Worm (Caenorhabditis elegans) whole organism, L1 larva: Measurements from ENCODE around the gene nspb-12.

Experiments
- C16A3.4 ChIP-seq: fragments of 150-350 bp; optimal IDR thresholded peaks from 2 replicates; lab custom pipeline; 2014; ENCODE audit warnings: missing biosample characterization, missing genetic modification characterization
- C34B4.2 ChIP-seq: sonication (generic microtip); optimal IDR thresholded peaks from 2 replicates; lab custom pipeline; 2017; ENCODE audit warnings: mild to moderate bottlenecking, missing genetic modification characterization, missing compliant biosample characterization
- F16B12.6 ChIP-seq: fragments of 150-350 bp; optimal IDR thresholded peaks from 2 replicates; lab custom pipeline; 2014; ENCODE audit warnings: missing biosample characterization, missing genetic modification characterization
- Y116A8C.19 ChIP-seq: sonication (generic microtip); optimal IDR thresholded peaks from 2 replicates; lab custom pipeline; 2016; ENCODE audit warnings: missing compliant biosample characterization, missing genetic modification characterization, borderline replicate concordance
- aha-1 ChIP-seq: fragments of 150-350 bp; optimal IDR thresholded peaks from 2 replicates; lab custom pipeline; 2014; ENCODE audit warnings: missing biosample characterization, missing genetic modification characterization
- alr-1 ChIP-seq: fragments of 200-800 bp; sonication (Bioruptor generic); optimal IDR thresholded peaks from 2 replicates; lab custom pipeline; 2018; ENCODE audit warnings: borderline replicate concordance, mild to moderate bottlenecking, missing genetic modification characterization, missing compliant biosample characterization
- ceh-82 ChIP-seq, 3 experiments: fragments of 150-350 bp in 1 of 3; sonication (generic microtip) in 2 of 3; optimal IDR thresholded peaks; 2 replicates each; lab custom pipeline; 2014 to 2017; ENCODE audit warnings: missing biosample characterization in 3 of 3, missing genetic modification characterization in 3 of 3
- ceh-88 ChIP-seq: fragments of 200-800 bp; sonication (Bioruptor generic); IDR thresholded peaks from 2 replicates; pipeline ENCODE4 v1.3.6; 2022; ENCODE audit warnings: missing genetic modification characterization, missing compliant biosample characterization
- ceh-90 ChIP-seq: sonication (generic microtip); optimal IDR thresholded peaks from 2 replicates; lab custom pipeline; 2016; ENCODE audit warnings: missing genetic modification characterization, missing compliant biosample characterization
- ces-1 ChIP-seq: fragments of 150-350 bp; optimal IDR thresholded peaks from 2 replicates; lab custom pipeline; 2014; ENCODE audit warnings: missing biosample characterization, missing genetic modification reagents, missing genetic modification characterization
- dsc-1 ChIP-seq: sonication (generic microtip); optimal IDR thresholded peaks from 2 replicates; lab custom pipeline; 2016; ENCODE audit warnings: mild to moderate bottlenecking, missing genetic modification characterization, missing compliant biosample characterization
- efl-1 ChIP-seq, 4 experiments: fragments of 150-350 bp; optimal IDR thresholded peaks in 3 of 4; peaks in 1 of 4; 1 replicate in 1 of 4; 2 replicates in 3 of 4; lab custom pipeline; 2014; ENCODE audit warnings: missing biosample characterization in 2 of 4, missing genetic modification characterization in 2 of 4, missing genetic modification reagents in 2 of 4
- elt-2 ChIP-seq: sonication (generic microtip); optimal IDR thresholded peaks from 2 replicates; lab custom pipeline; 2016; ENCODE audit warnings: missing genetic modification characterization, mild to moderate bottlenecking, inconsistent platforms, missing compliant biosample characterization, missing genetic modification reagents
- ets-5 ChIP-seq: fragments of 200-800 bp; sonication (Bioruptor generic); IDR thresholded peaks from 2 replicates; pipeline ENCODE4 v1.3.6; 2022; ENCODE audit warnings: missing genetic modification characterization, missing compliant biosample characterization
- fkh-8 ChIP-seq: sonication (generic microtip); optimal IDR thresholded peaks from 2 replicates; lab custom pipeline; 2016; ENCODE audit warnings: mild to moderate bottlenecking, missing genetic modification characterization, missing compliant biosample characterization
- grh-1 ChIP-seq: fragments of 200-800 bp; sonication (Bioruptor generic); IDR thresholded peaks from 2 replicates; pipeline ENCODE4 v1.3.6; 2022; ENCODE audit warnings: missing genetic modification reagents, missing genetic modification characterization, missing compliant biosample characterization
- hlh-4 ChIP-seq: sonication (generic microtip); optimal IDR thresholded peaks from 2 replicates; lab custom pipeline; 2016; ENCODE audit warnings: mild to moderate bottlenecking, missing genetic modification characterization, missing compliant biosample characterization
- irx-1 ChIP-seq: sonication (generic microtip); optimal IDR thresholded peaks from 2 replicates; lab custom pipeline; 2016; ENCODE audit warnings: missing genetic modification characterization, missing compliant biosample characterization
- isw-1 ChIP-seq: fragments of 200-800 bp; sonication (Bioruptor generic); IDR thresholded peaks from 2 replicates; pipeline ENCODE4 v1.3.6; 2022; ENCODE audit warnings: missing genetic modification characterization, missing compliant biosample characterization
- lin-13 ChIP-seq: fragments of 150-350 bp; optimal IDR thresholded peaks from 2 replicates; lab custom pipeline; 2014; ENCODE audit warnings: missing biosample characterization, missing genetic modification reagents, missing genetic modification characterization
- lin-39 ChIP-seq: fragments of 150-350 bp; optimal IDR thresholded peaks from 2 replicates; lab custom pipeline; 2014; ENCODE audit warnings: missing biosample characterization, missing genetic modification reagents, missing genetic modification characterization
- lir-3 ChIP-seq: sonication (generic microtip); optimal IDR thresholded peaks from 2 replicates; lab custom pipeline; 2016; ENCODE audit warnings: mild to moderate bottlenecking, missing genetic modification characterization, moderate library complexity, missing compliant biosample characterization; ENCODE audit not compliant: poor library complexity
- lsy-2 ChIP-seq, 2 experiments: fragments of 150-350 bp; optimal IDR thresholded peaks; 2 replicates each; lab custom pipeline; 2014; ENCODE audit warnings: missing biosample characterization in 2 of 2, missing genetic modification characterization in 2 of 2
- mep-1 ChIP-seq: fragments of 150-350 bp; optimal IDR thresholded peaks from 2 replicates; lab custom pipeline; 2014; ENCODE audit warnings: missing biosample characterization, missing genetic modification characterization
- nhr-12 ChIP-seq: sonication (generic microtip); optimal IDR thresholded peaks from 2 replicates; lab custom pipeline; 2017; ENCODE audit warnings: missing biosample characterization, missing genetic modification characterization
- nhr-19 ChIP-seq: fragments of 200-800 bp; sonication (Bioruptor generic); conservative IDR thresholded peaks from 2 replicates; pipeline ENCODE4 v1.3.6; 2022; ENCODE audit warnings: missing genetic modification characterization, missing compliant biosample characterization
- nhr-20 ChIP-seq: sonication (generic microtip); optimal IDR thresholded peaks from 2 replicates; lab custom pipeline; 2016; ENCODE audit warnings: mild to moderate bottlenecking, missing genetic modification characterization, missing compliant biosample characterization
- nhr-28 ChIP-seq: fragments of 150-350 bp; optimal IDR thresholded peaks from 2 replicates; lab custom pipeline; 2014; ENCODE audit warnings: missing biosample characterization, missing genetic modification characterization
- nhr-47 ChIP-seq: sonication (generic microtip); optimal IDR thresholded peaks from 2 replicates; lab custom pipeline; 2016; ENCODE audit warnings: mild to moderate bottlenecking, missing genetic modification characterization, moderate library complexity, missing compliant biosample characterization
- nhr-71 ChIP-seq: sonication (generic microtip); optimal IDR thresholded peaks from 2 replicates; lab custom pipeline; 2016; ENCODE audit warnings: mild to moderate bottlenecking, missing genetic modification characterization, moderate library complexity, missing compliant biosample characterization
- nhr-76 ChIP-seq: sonication (generic microtip); optimal IDR thresholded peaks from 2 replicates; lab custom pipeline; 2017; ENCODE audit warnings: missing biosample characterization, missing genetic modification characterization
- nhr-85 ChIP-seq: sonication (generic microtip); peaks from one replicate; lab custom pipeline; 2016; ENCODE audit warnings: missing genetic modification characterization, inconsistent platforms, missing compliant biosample characterization
- nhr-90 ChIP-seq: sonication (generic microtip); optimal IDR thresholded peaks from 2 replicates; lab custom pipeline; 2016; ENCODE audit warnings: mild to moderate bottlenecking, missing genetic modification characterization, missing compliant biosample characterization; ENCODE audit not compliant: poor library complexity
- pqm-1 ChIP-seq: sonication (generic microtip); optimal IDR thresholded peaks from 3 replicates; lab custom pipeline; 2017; ENCODE audit warnings: missing biosample characterization, missing genetic modification characterization
- rnt-1 ChIP-seq: sonication (generic microtip); optimal IDR thresholded peaks from 2 replicates; lab custom pipeline; 2016; ENCODE audit warnings: mild to moderate bottlenecking, missing genetic modification characterization, moderate library complexity, missing compliant biosample characterization
- skn-1 ChIP-seq: fragments of 150-350 bp; optimal IDR thresholded peaks from 2 replicates; lab custom pipeline; 2014; ENCODE audit warnings: missing biosample characterization, missing genetic modification characterization
- snu-23 ChIP-seq: sonication (generic microtip); optimal IDR thresholded peaks from 2 replicates; lab custom pipeline; 2016; ENCODE audit warnings: missing genetic modification characterization, missing compliant biosample characterization
- sox-4 ChIP-seq: sonication (generic microtip); optimal IDR thresholded peaks from 2 replicates; lab custom pipeline; 2016; ENCODE audit warnings: missing genetic modification characterization, missing compliant biosample characterization
- sptf-1 ChIP-seq: fragments of 150-350 bp; optimal IDR thresholded peaks from 2 replicates; lab custom pipeline; 2014; ENCODE audit warnings: missing biosample characterization, missing genetic modification characterization
- swsn-7 ChIP-seq: sonication (generic microtip); optimal IDR thresholded peaks from 2 replicates; lab custom pipeline; 2016; ENCODE audit warnings: missing genetic modification characterization, missing compliant biosample characterization
- tbx-2 ChIP-seq: sonication (generic microtip); optimal IDR thresholded peaks from 2 replicates; lab custom pipeline; 2016; ENCODE audit warnings: missing genetic modification characterization, missing compliant biosample characterization
- unc-130 ChIP-seq: fragments of 150-350 bp; optimal IDR thresholded peaks from 2 replicates; lab custom pipeline; 2017; ENCODE audit warnings: missing biosample characterization, missing genetic modification characterization, inconsistent platforms
- unc-86 ChIP-seq: sonication (generic microtip); optimal IDR thresholded peaks from 2 replicates; lab custom pipeline; 2016; ENCODE audit warnings: missing genetic modification characterization, missing compliant biosample characterization
- unc-98 ChIP-seq: fragments of 200-800 bp; sonication (Bioruptor generic); IDR thresholded peaks from 2 replicates; pipeline ENCODE4 v1.3.6; 2022; ENCODE audit warnings: missing genetic modification characterization, missing compliant biosample characterization
- vab-15 ChIP-seq: sonication (generic microtip); optimal IDR thresholded peaks from 2 replicates; lab custom pipeline; 2017; ENCODE audit warnings: missing genotype, mild to moderate bottlenecking, missing genetic modification characterization, missing compliant biosample characterization
- zag-1 ChIP-seq: fragments of 150-350 bp; optimal IDR thresholded peaks from 2 replicates; lab custom pipeline; 2014; ENCODE audit warnings: missing biosample characterization, missing genetic modification characterization
- ztf-11 ChIP-seq, 2 experiments: sonication (generic microtip); optimal IDR thresholded peaks; 2 replicates each; lab custom pipeline; 2016 to 2017; ENCODE audit warnings: missing genetic modification characterization in 2 of 2, missing biosample characterization in 1 of 2, missing compliant biosample characterization in 1 of 2
- ztf-4 ChIP-seq: fragments of 150-350 bp; optimal IDR thresholded peaks from 2 replicates; lab custom pipeline; 2014; ENCODE audit warnings: missing biosample characterization, missing genetic modification characterization

The nspb-12 gene

DNA sequence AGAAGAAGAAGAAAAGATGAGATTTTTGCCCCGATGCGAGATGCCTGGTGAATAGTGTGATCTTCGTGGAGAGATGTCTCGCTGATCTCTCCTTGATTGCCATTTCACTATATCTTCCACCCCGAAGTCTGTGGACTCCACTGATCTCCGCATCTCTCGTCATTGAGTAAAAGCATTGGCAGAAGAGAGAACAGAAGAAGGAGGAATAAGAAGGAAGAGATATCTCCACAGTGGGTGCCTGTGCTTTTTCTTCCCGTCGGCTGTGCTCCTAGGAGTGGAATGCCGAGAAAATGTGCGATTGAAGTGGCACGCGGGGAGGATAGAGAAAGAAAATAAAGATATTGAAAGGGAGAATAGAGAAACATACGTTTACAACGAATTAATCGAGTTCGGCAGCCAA is 4.9 kb downstream of the nspb-12 start (continued):
- TF ChIP-seq nhr-71 (tag; lab: Kevin White, UChicago) = peak; percentile 69
- TF ChIP-seq mep-1 (tag; lab: Kevin White, UChicago) = peak; percentile 12
- TF ChIP-seq lin-39 (tag; lab: Kevin White, UChicago) = no peak
- no peak for TF ChIP-seq pqm-1 (tag; lab: Kevin White, UChicago)
- TF ChIP-seq nhr-90 (tag; lab: Kevin White, UChicago) = no peak
- TF ChIP-seq grh-1 = no peak
- TF ChIP-seq alr-1 (tag; lab: Kevin White, UChicago) = no peak
- TF ChIP-seq nhr-20 (tag; lab: Kevin White, UChicago) = peak; percentile 24
- no peak for TF ChIP-seq nhr-47 (tag; lab: Kevin White, UChicago)
- TF ChIP-seq rnt-1 (tag; lab: Kevin White, UChicago) = peak; percentile 54
- TF ChIP-seq nhr-19 = peak; percentile 39
- TF ChIP-seq ets-5 = no peak
- TF ChIP-seq irx-1 (tag; lab: Kevin White, UChicago) = no peak
- peak; percentile 11 to 19 for TF ChIP-seq efl-1 (optimal IDR thresholded peaks at IDR 0.05; lab: Kevin White, UChicago)
- peak in 1 of 2 experiments; percentile 87 for TF ChIP-seq efl-1 (GFP tag; optimal IDR thresholded peaks at IDR 0.05 in 1 of 2; lab: Kevin White, UChicago)
- TF ChIP-seq lsy-2 (tag; optimal IDR thresholded peaks at IDR 0.05; lab: Kevin White, UChicago) = peak; percentile 10 to 49
- TF ChIP-seq fkh-8 = no peak
- TF ChIP-seq ceh-82 (tag; optimal IDR thresholded peaks at IDR 0.05; lab: Kevin White, UChicago) = no peak
- TF ChIP-seq ces-1 (GFP tag; lab: Kevin White, UChicago) = no peak
- TF ChIP-seq tbx-2 = peak; percentile 31
- TF ChIP-seq nhr-12 (tag; lab: Kevin White, UChicago) = no peak
- no peak for TF ChIP-seq ceh-90 (tag; lab: Kevin White, UChicago)
- no peak for TF ChIP-seq ztf-11 (tag; optimal IDR thresholded peaks at IDR 0.05; lab: Kevin White, UChicago)
- peak; percentile 69 for TF ChIP-seq dsc-1 (tag; lab: Kevin White, UChicago)
- no peak for TF ChIP-seq isw-1
- peak; percentile 41 for TF ChIP-seq snu-23 (GFP tag; lab: Kevin White, UChicago)
- no peak for TF ChIP-seq F16B12.6 (tag; lab: Kevin White, UChicago)
- TF ChIP-seq sox-4 (tag; lab: Kevin White, UChicago) = no peak
- TF ChIP-seq C34B4.2 (tag; lab: Kevin White, UChicago) = no peak

DNA sequence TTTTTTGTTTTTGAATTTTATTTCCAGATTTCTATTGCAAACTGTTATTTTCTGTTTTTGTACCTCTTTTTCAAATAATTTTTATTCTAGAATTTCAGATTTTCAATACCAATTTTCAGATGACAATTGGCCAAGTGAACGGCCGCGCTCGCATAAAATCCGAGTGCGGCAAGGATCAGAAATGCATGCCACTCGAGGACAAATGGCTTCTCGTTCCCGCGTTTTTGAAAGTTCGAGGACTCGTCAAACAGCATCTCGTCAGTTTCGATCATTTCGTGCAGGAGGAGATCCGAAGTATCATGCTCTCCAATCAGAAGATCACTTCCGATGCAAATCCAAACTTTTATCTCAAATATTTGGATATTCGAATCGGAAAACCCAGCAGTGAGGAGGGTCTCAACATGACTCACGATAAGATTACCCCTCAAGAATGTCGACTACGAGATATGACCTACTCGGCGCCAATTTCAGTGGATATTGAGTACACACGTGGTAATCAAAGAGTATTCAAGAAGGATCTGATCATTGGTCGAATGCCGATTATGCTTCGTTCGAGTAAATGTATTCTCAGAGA is 11.2 kb downstream of the nspb-12 start, which contains the start of gene rpc-2:
rpc-2 (plus strand) TSS at position 120 of the 574 bp plus-strand sequence.
- TF ChIP-seq sptf-1 (no peak), tbx-2 (no peak), nhr-85 (tag; lab: Kevin White, UChicago) (peak; percentile 1)
- TF ChIP-seq, all 84 proteins: peak for 1

ce11 chrIII:5554884-5555500 is 13.6 kb downstream of the nspb-12 start, which contains the start of the genes nmad-1 and hach-1:
Gene nmad-1 (minus strand): TSS chrIII:5554934.
Gene hach-1 (plus strand): TSS chrIII:5555450.
- TF ChIP-seq lin-13 (GFP tag; lab: Kevin White, UChicago) = peak; percentile 38
- TF ChIP-seq nhr-28 = no peak
- TF ChIP-seq lir-3 (tag; lab: Kevin White, UChicago) = peak; percentile 67
- no peak for TF ChIP-seq aha-1
- peak; percentile 52 for TF ChIP-seq skn-1 (tag; lab: Kevin White, UChicago)
- peak; percentile 84 for TF ChIP-seq swsn-7 (tag; lab: Kevin White, UChicago)
- TF ChIP-seq zag-1 (tag; lab: Kevin White, UChicago) = no peak
- peak; percentile 68 for TF ChIP-seq unc-86 (tag; lab: Kevin White, UChicago)
- no peak for TF ChIP-seq ceh-90 (tag; lab: Kevin White, UChicago)
- TF ChIP-seq unc-130 (tag; lab: Kevin White, UChicago) = peak; percentile 72
- TF ChIP-seq unc-98 (GFP tag; lab: Robert Waterston, UW) = no peak
- TF ChIP-seq nhr-76 (tag; lab: Kevin White, UChicago) = no peak
- TF ChIP-seq ceh-88 (GFP tag; lab: Robert Waterston, UW) = no peak; the same call in 1 of the 2 replicates
- peak; percentile 77 for TF ChIP-seq C16A3.4 (tag; lab: Kevin White, UChicago)
- TF ChIP-seq pqm-1 (tag; lab: Kevin White, UChicago) = no peak
- peak; percentile 53; the same call in 1 of the 2 replicates for TF ChIP-seq isw-1
- peak in 1 of 2 experiments; percentile 76 for TF ChIP-seq ztf-11 (tag; optimal IDR thresholded peaks at IDR 0.05; lab: Kevin White, UChicago)
- TF ChIP-seq ztf-4 (tag; lab: Kevin White, UChicago) = peak; percentile 63
- no peak for TF ChIP-seq Y116A8C.19 (tag; lab: Kevin White, UChicago)
- TF ChIP-seq irx-1 (tag; lab: Kevin White, UChicago) = peak; percentile 56
- peak; percentile 24 for TF ChIP-seq F16B12.6 (tag; lab: Kevin White, UChicago)
- TF ChIP-seq elt-2 (tag; lab: Kevin White, UChicago) = peak; percentile 64
- peak; percentile 42 to 81 (median 63) for TF ChIP-seq ceh-82 (tag; optimal IDR thresholded peaks at IDR 0.05; lab: Kevin White, UChicago)
- TF ChIP-seq hlh-4 (tag; lab: Kevin White, UChicago) = no peak
- TF ChIP-seq vab-15 (tag; lab: Kevin White, UChicago) = peak; percentile 7
